Worm (Caenorhabditis elegans) whole organism, L1 larva: ENCODE data around the gene T09F5.1.
"Not testable (repeated sequence)": the region's sequence is repeated elsewhere in the genome, so short reads cannot be mapped to it uniquely, and the experiment has no call there.

Experiments
- C04F5.9 ChIP-seq: sonication (generic microtip); optimal IDR thresholded peaks from 2 replicates; lab custom pipeline; 2016; ENCODE audit warnings: missing genetic modification characterization, missing compliant biosample characterization
- F16B12.6 ChIP-seq: fragments of 150-350 bp; optimal IDR thresholded peaks from 2 replicates; lab custom pipeline; 2014; ENCODE audit warnings: missing biosample characterization, missing genetic modification characterization
- Y116A8C.19 ChIP-seq: sonication (generic microtip); optimal IDR thresholded peaks from 2 replicates; lab custom pipeline; 2016; ENCODE audit warnings: missing compliant biosample characterization, missing genetic modification characterization, borderline replicate concordance
- aly-2 ChIP-seq: fragments of 150-350 bp; optimal IDR thresholded peaks from 2 replicates; lab custom pipeline; 2014; ENCODE audit warnings: missing biosample characterization, missing genetic modification characterization
- blmp-1 ChIP-seq: fragments of 150-350 bp; optimal IDR thresholded peaks from 2 replicates; lab custom pipeline; 2014; ENCODE audit warnings: missing biosample characterization, missing genetic modification characterization
- ceh-8 ChIP-seq: fragments of 200-800 bp; sonication (Bioruptor generic); optimal IDR thresholded peaks from 2 replicates; lab custom pipeline; 2018; ENCODE audit warnings: mild to moderate bottlenecking, missing genetic modification characterization, moderate library complexity, missing compliant biosample characterization
- dsc-1 ChIP-seq: sonication (generic microtip); optimal IDR thresholded peaks from 2 replicates; lab custom pipeline; 2016; ENCODE audit warnings: mild to moderate bottlenecking, missing genetic modification characterization, missing compliant biosample characterization
- efl-3 ChIP-seq: fragments of 200-800 bp; sonication (Bioruptor generic); optimal IDR thresholded peaks from 2 replicates; lab custom pipeline; 2018; ENCODE audit warnings: mild to moderate bottlenecking, missing genetic modification characterization, missing compliant biosample characterization
- elt-3 ChIP-seq, 6 experiments: fragments of 150-350 bp in 1 of 6; sonication (generic microtip); optimal IDR thresholded peaks; 2 replicates each; lab custom pipeline; 2017 to 2018; ENCODE audit warnings: missing biosample characterization in 6 of 6, missing genetic modification characterization in 6 of 6, inconsistent platforms in 1 of 6
- ets-5 ChIP-seq: fragments of 200-800 bp; sonication (Bioruptor generic); IDR thresholded peaks from 2 replicates; pipeline ENCODE4 v1.3.6; 2022; ENCODE audit warnings: missing genetic modification characterization, missing compliant biosample characterization
- fkh-10 ChIP-seq: sonication (generic microtip); optimal IDR thresholded peaks from 2 replicates; lab custom pipeline; 2017; ENCODE audit warnings: missing biosample characterization, missing genetic modification reagents, missing genetic modification characterization
- fkh-8 ChIP-seq: sonication (generic microtip); optimal IDR thresholded peaks from 2 replicates; lab custom pipeline; 2016; ENCODE audit warnings: mild to moderate bottlenecking, missing genetic modification characterization, missing compliant biosample characterization
- fos-1 ChIP-seq: fragments of 150-350 bp; optimal IDR thresholded peaks from 2 replicates; lab custom pipeline; 2014; ENCODE audit warnings: missing biosample characterization, missing genetic modification characterization
- hlh-17 ChIP-seq: fragments of 200-800 bp; sonication (Bioruptor generic); optimal IDR thresholded peaks from 2 replicates; lab custom pipeline; 2018; ENCODE audit warnings: missing genetic modification characterization, mild to moderate bottlenecking, missing compliant biosample characterization, moderate library complexity, borderline replicate concordance
- hpl-2 ChIP-seq: fragments of 150-350 bp; optimal IDR thresholded peaks from 2 replicates; lab custom pipeline; 2014; ENCODE audit warnings: missing biosample characterization, missing genetic modification reagents, missing genetic modification characterization
- isw-1 ChIP-seq: fragments of 200-800 bp; sonication (Bioruptor generic); IDR thresholded peaks from 2 replicates; pipeline ENCODE4 v1.3.6; 2022; ENCODE audit warnings: missing genetic modification characterization, missing compliant biosample characterization
- mab-9 ChIP-seq: fragments of 200-800 bp; sonication (Bioruptor generic); IDR thresholded peaks from 2 replicates; pipeline ENCODE4 v1.3.6; 2022; ENCODE audit warnings: missing genetic modification reagents, missing genetic modification characterization, missing compliant biosample characterization
- mdl-1 ChIP-seq, 2 experiments: fragments of 150-350 bp; optimal IDR thresholded peaks; 2 replicates each; lab custom pipeline; 2014 to 2017; ENCODE audit warnings: missing biosample characterization in 2 of 2, missing genetic modification characterization in 2 of 2, inconsistent platforms in 1 of 2
- mef-2 ChIP-seq: fragments of 150-350 bp; optimal IDR thresholded peaks from 2 replicates; lab custom pipeline; 2014; ENCODE audit warnings: missing biosample characterization, missing genetic modification characterization
- mep-1 ChIP-seq: fragments of 150-350 bp; optimal IDR thresholded peaks from 2 replicates; lab custom pipeline; 2014; ENCODE audit warnings: missing biosample characterization, missing genetic modification characterization
- nhr-19 ChIP-seq: fragments of 200-800 bp; sonication (Bioruptor generic); conservative IDR thresholded peaks from 2 replicates; pipeline ENCODE4 v1.3.6; 2022; ENCODE audit warnings: missing genetic modification characterization, missing compliant biosample characterization
- nhr-28 ChIP-seq: fragments of 150-350 bp; optimal IDR thresholded peaks from 2 replicates; lab custom pipeline; 2014; ENCODE audit warnings: missing biosample characterization, missing genetic modification characterization
- nhr-71 ChIP-seq: sonication (generic microtip); optimal IDR thresholded peaks from 2 replicates; lab custom pipeline; 2016; ENCODE audit warnings: mild to moderate bottlenecking, missing genetic modification characterization, moderate library complexity, missing compliant biosample characterization
- nhr-84 ChIP-seq: sonication (generic microtip); optimal IDR thresholded peaks from 2 replicates; lab custom pipeline; 2017; ENCODE audit warnings: missing biosample characterization, missing genetic modification characterization
- nhr-85 ChIP-seq: sonication (generic microtip); peaks from one replicate; lab custom pipeline; 2016; ENCODE audit warnings: missing genetic modification characterization, inconsistent platforms, missing compliant biosample characterization
- pag-3 ChIP-seq: sonication (generic microtip); optimal IDR thresholded peaks from 2 replicates; lab custom pipeline; 2017; ENCODE audit warnings: missing genetic modification characterization, mild to moderate bottlenecking, missing compliant biosample characterization, antibody characterized with exemption, borderline replicate concordance; ENCODE audit not compliant: insufficient read depth
- pax-3 ChIP-seq: fragments of 200-800 bp; sonication (Bioruptor generic); optimal IDR thresholded peaks from 2 replicates; lab custom pipeline; 2018; ENCODE audit warnings: mild to moderate bottlenecking, missing genetic modification characterization, moderate library complexity, missing compliant biosample characterization
- rnt-1 ChIP-seq: sonication (generic microtip); optimal IDR thresholded peaks from 2 replicates; lab custom pipeline; 2016; ENCODE audit warnings: mild to moderate bottlenecking, missing genetic modification characterization, moderate library complexity, missing compliant biosample characterization
- sup-37 ChIP-seq: fragments of 200-800 bp; sonication (Bioruptor generic); optimal IDR thresholded peaks from 2 replicates; lab custom pipeline; 2018; ENCODE audit warnings: mild to moderate bottlenecking, missing genetic modification characterization, missing compliant biosample characterization
- swsn-7 ChIP-seq: sonication (generic microtip); optimal IDR thresholded peaks from 2 replicates; lab custom pipeline; 2016; ENCODE audit warnings: missing genetic modification characterization, missing compliant biosample characterization
- tbx-2 ChIP-seq: sonication (generic microtip); optimal IDR thresholded peaks from 2 replicates; lab custom pipeline; 2016; ENCODE audit warnings: missing genetic modification characterization, missing compliant biosample characterization
- tlp-1 ChIP-seq: fragments of 150-350 bp; optimal IDR thresholded peaks from 2 replicates; lab custom pipeline; 2014; ENCODE audit warnings: missing biosample characterization, missing genetic modification characterization
- unc-30 ChIP-seq: sonication (generic microtip); optimal IDR thresholded peaks from 2 replicates; lab custom pipeline; 2017; ENCODE audit warnings: missing biosample characterization, missing genetic modification characterization
- unc-62 ChIP-seq: fragments of 150-350 bp; optimal IDR thresholded peaks from 2 replicates; lab custom pipeline; 2014; ENCODE audit warnings: missing biosample characterization, missing genetic modification reagents, missing genetic modification characterization
- xbp-1 ChIP-seq: sonication (generic microtip); optimal IDR thresholded peaks from 2 replicates; lab custom pipeline; 2016; ENCODE audit warnings: missing genetic modification characterization, missing compliant biosample characterization
- zag-1 ChIP-seq: fragments of 150-350 bp; optimal IDR thresholded peaks from 2 replicates; lab custom pipeline; 2014; ENCODE audit warnings: missing biosample characterization, missing genetic modification characterization
- zip-4 ChIP-seq: fragments of 200-800 bp; sonication (Bioruptor generic); optimal IDR thresholded peaks from 2 replicates; lab custom pipeline; 2018; ENCODE audit warnings: mild to moderate bottlenecking, missing genetic modification characterization, moderate library complexity, missing compliant biosample characterization
- ztf-11 ChIP-seq, 2 experiments: sonication (generic microtip); optimal IDR thresholded peaks; 2 replicates each; lab custom pipeline; 2016 to 2017; ENCODE audit warnings: missing genetic modification characterization in 2 of 2, missing biosample characterization in 1 of 2, missing compliant biosample characterization in 1 of 2
- ztf-4 ChIP-seq: fragments of 150-350 bp; optimal IDR thresholded peaks from 2 replicates; lab custom pipeline; 2014; ENCODE audit warnings: missing biosample characterization, missing genetic modification characterization

The T09F5.1 gene

ce11 chrV:15148800-15149199 lies at the start of gene T09F5.1:
TSS of gene T09F5.1 (plus strand) at chrV:15149100.
- TF ChIP-seq dsc-1 (tag; lab: Kevin White, UChicago) (no peak), F16B12.6 (tag; lab: Kevin White, UChicago) (no peak), efl-3 (no peak), hpl-2 (GFP tag; lab: Kevin White, UChicago) (no peak), C04F5.9 (no peak), nhr-19 (GFP tag; lab: Robert Waterston, UW) (no peak), nhr-71 (tag; lab: Kevin White, UChicago) (no peak), Y116A8C.19 (no peak), nhr-85 (tag; lab: Kevin White, UChicago) (no peak), blmp-1 (no peak), fkh-8 (tag; lab: Kevin White, UChicago) (no peak), aly-2 (no peak), fos-1 (tag; lab: Kevin White, UChicago) (no peak), pag-3 (tag; lab: Kevin White, UChicago) (no peak), mab-9 (GFP tag; lab: Robert Waterston, UW) (no peak)
- TF ChIP-seq, all 84 proteins: peak for 0

ce11 chrV:15099447-15099846 lies 49.5 kb upstream of the T09F5.1 start, which contains the start of gene C01G10.1:
TSS of gene C01G10.1 (plus strand) at chrV:15099747.
- TF ChIP-seq nhr-84 (tag; lab: Kevin White, UChicago) (no peak), fos-1 (tag; lab: Kevin White, UChicago) (no peak), hlh-17 (GFP tag; lab: Kevin White, UChicago) (no peak), nhr-28 (tag; lab: Kevin White, UChicago) (no peak), ets-5 (GFP tag; lab: Robert Waterston, UW) (no peak), mef-2 (tag; lab: Kevin White, UChicago) (no peak), ztf-11 (tag; optimal IDR thresholded peaks at IDR 0.05; lab: Kevin White, UChicago) (no peak), fkh-10 (GFP tag; lab: Kevin White, UChicago) (no peak), rnt-1 (tag; lab: Kevin White, UChicago) (no peak), ztf-4 (tag; lab: Kevin White, UChicago) (no peak)

ce11 chrV:15105893-15106598 lies 42.9 kb upstream of the T09F5.1 start, which contains the start of gene C01G10.14:
TSS of gene C01G10.14 (minus strand) at chrV:15105943.
- TF ChIP-seq nhr-84 (tag; lab: Kevin White, UChicago); mep-1 (tag; lab: Kevin White, UChicago); ceh-8: not testable (repeated sequence)

ce11 chrV:15109260-15109659 lies 39.6 kb upstream of the T09F5.1 start, which contains the start of gene Y75B12A.2:
TSS of gene Y75B12A.2 (plus strand) at chrV:15109560.
- TF ChIP-seq sup-37 (no peak), xbp-1 (tag; lab: Kevin White, UChicago) (no peak), unc-30 (tag; lab: Kevin White, UChicago) (no peak), mep-1 (tag; lab: Kevin White, UChicago) (no peak), nhr-71 (tag; lab: Kevin White, UChicago) (no peak), isw-1 (GFP tag; lab: Robert Waterston, UW) (no peak), tlp-1 (tag; lab: Kevin White, UChicago) (no peak), mab-9 (GFP tag; lab: Robert Waterston, UW) (no peak), swsn-7 (tag; lab: Kevin White, UChicago) (no peak), pax-3 (tag; lab: Kevin White, UChicago) (no peak)

DNA sequence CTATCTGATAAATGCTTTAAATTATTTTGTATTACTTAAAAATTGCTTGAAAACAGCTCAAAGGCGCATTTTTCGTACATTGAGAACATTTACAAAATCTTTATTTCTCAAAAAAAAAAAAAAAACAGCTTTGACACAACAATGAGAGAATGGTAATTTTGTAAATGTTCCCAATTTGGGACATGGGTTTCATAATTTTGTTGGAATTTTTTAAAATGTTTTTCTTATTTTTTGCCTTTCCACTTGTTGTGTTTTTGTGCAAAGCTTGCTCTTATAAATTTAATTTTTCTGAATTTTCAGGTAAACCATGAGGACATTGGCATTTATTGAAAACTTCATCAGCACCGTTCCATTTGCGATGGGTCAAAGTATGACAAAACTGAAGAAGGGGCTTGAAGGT lies 37.2 kb upstream of the T09F5.1 start, which contains the start of gene T01G5.7:
Gene T01G5.7 (plus strand): TSS at position 301 of the 400 bp plus-strand sequence.
- TF ChIP-seq ceh-8 = no peak
- TF ChIP-seq zag-1 (tag; lab: Kevin White, UChicago) = no peak
- TF ChIP-seq pax-3 (tag; lab: Kevin White, UChicago) = no peak
- no peak for TF ChIP-seq unc-62 (GFP tag; lab: Kevin White, UChicago)
- no peak for TF ChIP-seq zip-4 (GFP tag; lab: Kevin White, UChicago)
- no peak for TF ChIP-seq elt-3 (tag; optimal IDR thresholded peaks at IDR 0.05; lab: Kevin White, UChicago)
- no peak for TF ChIP-seq sup-37
- TF ChIP-seq tbx-2 = no peak
- no peak for TF ChIP-seq mdl-1 (tag; optimal IDR thresholded peaks at IDR 0.05; lab: Kevin White, UChicago)
- TF ChIP-seq, all 84 proteins: peak for 0
